Fruit fly (Drosophila melanogaster) Kc167 (cell line): ENCODE data around the gene Alp10.

Experiments
- Myc ChIP-seq: fragments of >200 bp; optimal IDR thresholded peaks from 2 replicates; lab custom pipeline; 2017; ENCODE audit warnings: missing external identifiers
- Sin3A ChIP-seq: fragments of >200 bp; optimal IDR thresholded peaks from 2 replicates; lab custom pipeline; 2018; ENCODE audit warnings: missing external identifiers
- h ChIP-seq: fragments of >200 bp; optimal IDR thresholded peaks from 3 replicates; lab custom pipeline; 2018; ENCODE audit warnings: missing external identifiers
- insv ChIP-seq: fragments of >200 bp; optimal IDR thresholded peaks from 3 replicates; lab custom pipeline; 2018; ENCODE audit warnings: missing external identifiers
- psq ChIP-seq: fragments of >200 bp; optimal IDR thresholded peaks from 2 replicates; lab custom pipeline; 2017; ENCODE audit warnings: missing external identifiers
- ttk ChIP-seq: sonication (Bioruptor generic); optimal IDR thresholded peaks from 2 replicates; lab custom pipeline; 2017; ENCODE audit warnings: missing external identifiers

The Alp10 gene

dm6 chr3L:5583295-5583707 is 11.8 kb downstream of the Alp10 start:
- TF ChIP-seq psq (no peak), insv (lab: Kevin White, UChicago) (no peak), h (no peak), Myc (lab: Kevin White, UChicago) (no peak), Sin3A (lab: Kevin White, UChicago) (no peak), ttk (lab: Kevin White, UChicago) (no peak)

DNA sequence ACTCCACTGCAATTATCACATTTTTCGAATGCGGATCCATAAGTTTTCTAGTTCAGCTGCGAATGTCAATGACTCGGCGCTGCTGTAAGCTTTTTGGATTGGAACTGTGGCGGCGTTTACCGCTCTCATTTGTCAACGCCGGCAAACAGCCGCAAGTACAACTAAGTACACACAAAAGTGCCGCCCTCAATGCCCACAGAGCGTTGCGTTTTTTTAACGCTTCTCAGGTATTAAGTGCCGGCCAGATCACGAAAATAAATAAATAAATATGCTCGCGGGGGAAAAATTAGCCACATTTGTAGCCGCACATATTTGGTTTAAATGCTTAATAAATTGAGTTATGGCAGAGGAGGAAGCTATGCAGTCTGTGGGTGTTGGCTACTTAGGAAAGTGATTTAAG is 13.5 kb downstream of the Alp10 start:
- TF ChIP-seq insv (lab: Kevin White, UChicago), result no peak

DNA sequence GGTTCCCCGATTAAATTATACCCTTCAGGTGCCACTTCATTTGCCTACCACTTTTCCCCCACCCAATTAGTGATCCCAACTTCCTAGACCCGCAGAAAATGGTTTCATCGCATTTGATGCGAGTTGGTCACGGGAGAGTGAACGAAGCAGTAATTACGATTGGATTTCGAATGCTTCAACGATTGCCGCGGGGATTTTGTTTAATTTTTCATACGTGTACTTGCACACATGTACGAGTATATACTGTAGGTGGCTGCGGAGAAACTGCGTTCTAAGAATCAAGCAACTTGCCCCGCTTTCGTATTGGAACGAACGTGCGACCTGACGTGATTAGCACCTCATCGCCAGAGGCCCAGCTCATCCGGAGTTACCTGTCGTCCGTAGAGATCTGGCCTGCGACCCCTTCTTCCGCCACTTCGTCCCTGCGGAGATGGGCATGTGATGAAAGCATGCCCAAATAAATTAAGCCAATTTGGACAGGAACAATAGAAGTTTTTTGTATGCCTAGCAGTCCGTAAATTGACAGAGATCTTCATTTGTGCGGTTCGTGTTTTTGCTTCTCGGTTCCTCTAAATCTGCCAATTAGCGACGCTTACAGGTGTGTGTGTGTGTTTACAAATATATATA is 14.5 kb downstream of the Alp10 start:
- no peak for TF ChIP-seq insv (lab: Kevin White, UChicago)
- TF ChIP-seq h, result no peak
- TF ChIP-seq Myc (lab: Kevin White, UChicago), result no peak
- TF ChIP-seq psq, result no peak
- TF ChIP-seq ttk (lab: Kevin White, UChicago), result no peak
- TF ChIP-seq Sin3A (lab: Kevin White, UChicago), result no peak

- TF ChIP-seq psq (no peak), Myc (lab: Kevin White, UChicago) (no peak), insv (lab: Kevin White, UChicago) (no peak), Sin3A (lab: Kevin White, UChicago) (no peak), h (no peak), ttk (lab: Kevin White, UChicago) (no peak)
Observed at dm6 chr3L:5579762-5580161, 15.3 kb downstream of the Alp10 start.

dm6 chr3L:5578595-5578994 is 16.5 kb downstream of the Alp10 start:
- TF ChIP-seq Myc (lab: Kevin White, UChicago), result no peak
- TF ChIP-seq insv (lab: Kevin White, UChicago), result no peak
- no peak for TF ChIP-seq Sin3A (lab: Kevin White, UChicago)
- TF ChIP-seq ttk (lab: Kevin White, UChicago), result no peak
- TF ChIP-seq psq, result no peak
- TF ChIP-seq h, result no peak

- no peak for TF ChIP-seq psq
- TF ChIP-seq h, result no peak
- TF ChIP-seq Myc (lab: Kevin White, UChicago), result no peak
- no peak for TF ChIP-seq ttk (lab: Kevin White, UChicago)
- no peak for TF ChIP-seq insv (lab: Kevin White, UChicago)
- no peak for TF ChIP-seq Sin3A (lab: Kevin White, UChicago)
Observed at dm6 chr3L:5577250-5578138, 17.6 kb downstream of the Alp10 start, which contains the start of gene Msr-110. Gene Msr-110 (minus strand): TSS chr3L:5577348.

DNA sequence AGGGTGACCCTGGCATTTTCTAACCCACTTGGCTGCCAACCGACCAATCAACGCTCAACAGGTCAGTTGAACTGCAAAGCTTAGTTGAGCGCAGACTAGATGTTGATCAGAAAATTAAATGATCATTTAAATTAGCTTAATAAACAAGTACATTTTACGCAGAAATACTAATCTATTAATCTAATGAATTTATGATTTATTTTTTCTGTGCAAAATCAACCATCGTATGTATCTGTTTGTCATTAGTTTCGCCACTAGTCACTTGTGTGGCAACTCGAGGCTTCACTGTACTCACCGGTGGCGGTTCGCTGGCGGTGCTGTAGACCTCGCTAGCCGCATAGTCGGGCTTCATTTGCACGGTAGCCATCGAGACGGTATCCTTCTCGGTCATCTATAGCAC is 18.5 kb downstream of the Alp10 start:
- TF ChIP-seq ttk (lab: Kevin White, UChicago), result no peak
- no peak for TF ChIP-seq Myc (lab: Kevin White, UChicago)
- TF ChIP-seq insv (lab: Kevin White, UChicago), result no peak
- no peak for TF ChIP-seq h
- TF ChIP-seq Sin3A (lab: Kevin White, UChicago), result no peak
- TF ChIP-seq psq, result no peak

- TF ChIP-seq insv (lab: Kevin White, UChicago), result no peak
- TF ChIP-seq Sin3A (lab: Kevin White, UChicago), result no peak
- no peak for TF ChIP-seq h
- TF ChIP-seq Myc (lab: Kevin White, UChicago), result no peak
- TF ChIP-seq psq, result no peak
- no peak for TF ChIP-seq ttk (lab: Kevin White, UChicago)
Observed at dm6 chr3L:5575524-5575923, 19.5 kb downstream of the Alp10 start.

dm6 chr3L:5571051-5571450 is 24.0 kb downstream of the Alp10 start:
- TF ChIP-seq Sin3A (lab: Kevin White, UChicago) (no peak), h (no peak), Myc (lab: Kevin White, UChicago) (no peak), ttk (lab: Kevin White, UChicago) (no peak), psq (no peak), insv (lab: Kevin White, UChicago) (no peak)

dm6 chr3L:5569724-5570123 is 25.3 kb downstream of the Alp10 start:
- TF ChIP-seq Sin3A (lab: Kevin White, UChicago) (no peak), psq (no peak), ttk (lab: Kevin White, UChicago) (no peak), Myc (lab: Kevin White, UChicago) (no peak), insv (lab: Kevin White, UChicago) (no peak)

DNA sequence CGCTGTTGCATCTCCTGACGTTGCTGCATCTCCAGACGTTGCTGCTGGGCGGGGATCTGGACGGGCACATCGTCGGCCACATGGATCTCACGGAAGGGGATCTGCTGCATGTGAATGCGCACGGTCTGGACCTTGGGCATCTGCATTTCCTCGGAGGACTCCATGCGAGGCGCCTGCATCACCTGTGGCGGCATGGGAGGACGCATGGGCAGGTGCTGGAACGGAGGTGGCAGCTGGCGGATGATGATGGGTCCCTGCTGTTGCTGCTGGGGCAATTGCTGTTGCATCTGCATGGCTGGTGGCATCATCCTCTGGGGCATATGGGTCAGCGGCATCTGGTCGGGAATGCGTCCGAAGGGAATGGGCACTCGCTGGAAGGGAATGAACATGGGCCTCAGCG is 26.7 kb downstream of the Alp10 start:
- TF ChIP-seq insv (lab: Kevin White, UChicago) (no peak), ttk (lab: Kevin White, UChicago) (no peak), psq (no peak), Sin3A (lab: Kevin White, UChicago) (no peak), h (no peak), Myc (lab: Kevin White, UChicago) (no peak)

- TF ChIP-seq insv (lab: Kevin White, UChicago) (no peak), Sin3A (lab: Kevin White, UChicago) (no peak), ttk (lab: Kevin White, UChicago) (no peak), h (no peak), Myc (lab: Kevin White, UChicago) (no peak), psq (no peak)
Observed at dm6 chr3L:5565051-5565688, 29.9 kb downstream of the Alp10 start, which contains the start of gene bc10. Gene bc10 (plus strand): TSS chr3L:5565231.
